Worm (Caenorhabditis elegans): Measurements from ENCODE around the gene rpy-1.

ce11 chrII:6712177-6712981, 6.9 kb upstream of the rpy-1 start, which contains the start of the genes dpy-10 and T14B4.19:
- no peak for TF ChIP-seq tbx-7 (tag; optimal IDR thresholded peaks at IDR 0.05)
- TF ChIP-seq ama-1 (optimal IDR thresholded peaks at IDR 0.05): no peak
- no peak for TF ChIP-seq pqm-1 (tag; optimal IDR thresholded peaks at IDR 0.05)
- TF ChIP-seq sox-4 (tag; optimal IDR thresholded peaks at IDR 0.05): no peak
- TF ChIP-seq pat-9 (tag; optimal IDR thresholded peaks at IDR 0.05): no peak
- no peak for TF ChIP-seq fkh-10 (GFP tag; optimal IDR thresholded peaks at IDR 0.05)

Data from whole organism, late embryonic.